Fruit fly (Drosophila melanogaster) whole organism, embryonic: ENCODE data around the gene Glt.

Experiments
- Ada2b ChIP-seq: fragments of 200-800 bp; sonication (Bioruptor generic); IDR thresholded peaks from 2 replicates; pipeline ENCODE4 v1.3.6; 2022; ENCODE audit warnings: missing biosample characterization, missing genetic modification characterization
- Atf3 ChIP-seq: fragments of 200-800 bp; sonication (Bioruptor generic); optimal IDR thresholded peaks from 3 replicates; lab custom pipeline; 2016; ENCODE audit warnings: missing biosample characterization, missing genetic modification characterization
- B-H2 ChIP-seq: fragments of 200-800 bp; sonication (Bioruptor generic); optimal IDR thresholded peaks from 2 replicates; lab custom pipeline; 2018; ENCODE audit warnings: missing biosample characterization, mild to moderate bottlenecking, missing genetic modification characterization
- Bteb2 ChIP-seq: fragments of 200-800 bp; sonication (Bioruptor generic); optimal IDR thresholded peaks from 2 replicates; lab custom pipeline; 2016; ENCODE audit warnings: missing biosample characterization, missing genetic modification characterization
- CG10462 ChIP-seq: fragments of 200-800 bp; sonication (Bioruptor generic); optimal IDR thresholded peaks from 2 replicates; lab custom pipeline; 2016; ENCODE audit warnings: missing biosample characterization, missing genetic modification characterization
- CG10979 ChIP-seq: fragments of 200-800 bp; sonication (Bioruptor generic); optimal IDR thresholded peaks from 2 replicates; lab custom pipeline; 2018; ENCODE audit warnings: missing biosample characterization, mild to moderate bottlenecking, missing genetic modification characterization, moderate library complexity
- CG17912 ChIP-seq: fragments of 200-800 bp; sonication (Bioruptor generic); optimal IDR thresholded peaks from 2 replicates; lab custom pipeline; 2018; ENCODE audit warnings: missing biosample characterization, mild to moderate bottlenecking, missing genetic modification characterization
- CG2120 ChIP-seq: fragments of 200-800 bp; sonication (Bioruptor generic); optimal IDR thresholded peaks from 3 replicates; lab custom pipeline; 2016; ENCODE audit warnings: missing biosample characterization, missing genetic modification characterization
- CG2875 ChIP-seq: fragments of 200-800 bp; sonication (Bioruptor generic); optimal IDR thresholded peaks from 2 replicates; lab custom pipeline; 2017; ENCODE audit warnings: missing biosample characterization, mild to moderate bottlenecking, missing genetic modification characterization, missing genetic modification reagents
- CG32532 ChIP-seq: fragments of 200-800 bp; sonication (Bioruptor generic); IDR thresholded peaks from 2 replicates; pipeline ENCODE4 v1.3.6; 2022; ENCODE audit warnings: missing biosample characterization, missing genetic modification characterization
- CG32767 ChIP-seq: fragments of 200-800 bp; sonication (Bioruptor generic); IDR thresholded peaks from 2 replicates; pipeline ENCODE4 v1.3.6; 2022; ENCODE audit warnings: missing biosample characterization, missing genetic modification characterization
- CG32772 ChIP-seq: fragments of 200-800 bp; sonication (Bioruptor generic); IDR thresholded peaks from 2 replicates; pipeline ENCODE4 v1.3.6; 2022; ENCODE audit warnings: missing biosample characterization, missing genetic modification characterization
- CG34422 ChIP-seq: fragments of 200-800 bp; sonication (Bioruptor generic); IDR thresholded peaks from 3 replicates; pipeline ENCODE4 v1.3.6; 2022; ENCODE audit warnings: missing biosample characterization, missing genetic modification characterization
- CG4424 ChIP-seq: fragments of 200-800 bp; sonication (Bioruptor generic); optimal IDR thresholded peaks from 3 replicates; lab custom pipeline; 2016; ENCODE audit warnings: missing biosample characterization, missing genetic modification characterization
- CG4730 ChIP-seq: fragments of 200-800 bp; sonication (Bioruptor generic); IDR thresholded peaks from 2 replicates; pipeline ENCODE4 v1.3.6; 2022; ENCODE audit warnings: missing biosample characterization, missing genetic modification characterization
- CG7372 ChIP-seq: fragments of 200-800 bp; sonication (Bioruptor generic); IDR thresholded peaks from 2 replicates; pipeline ENCODE4 v1.3.6; 2022; ENCODE audit warnings: missing biosample characterization, missing genetic modification characterization
- CG7987 ChIP-seq: fragments of 200-800 bp; sonication (Bioruptor generic); optimal IDR thresholded peaks from 2 replicates; lab custom pipeline; 2018; ENCODE audit warnings: missing biosample characterization, mild to moderate bottlenecking, missing genetic modification characterization, moderate library complexity
- CG8359 ChIP-seq: fragments of 200-800 bp; sonication (Bioruptor generic); optimal IDR thresholded peaks from 2 replicates; lab custom pipeline; 2017; ENCODE audit warnings: missing biosample characterization, mild to moderate bottlenecking, missing genetic modification characterization, borderline replicate concordance
- CG8388 ChIP-seq: fragments of 200-800 bp; sonication (Bioruptor generic); optimal IDR thresholded peaks from 2 replicates; lab custom pipeline; 2019; ENCODE audit warnings: missing biosample characterization, mild to moderate bottlenecking, missing genetic modification characterization, moderate library complexity
- D19A ChIP-seq: fragments of 200-800 bp; optimal IDR thresholded peaks from 3 replicates; lab custom pipeline; 2019; ENCODE audit warnings: missing biosample characterization, mild to moderate bottlenecking, missing genetic modification characterization, moderate library complexity
- Dll ChIP-seq: fragments of 200-800 bp; sonication (Bioruptor generic); IDR thresholded peaks from 4 replicates; pipeline ENCODE4 v1.3.6; 2022; ENCODE audit warnings: missing biosample characterization, missing genetic modification characterization; ENCODE audit not compliant: partially characterized antibody
- Doc2 ChIP-seq: fragments of 200-800 bp; sonication (Bioruptor generic); IDR thresholded peaks from 2 replicates; pipeline ENCODE4 v1.3.6; 2022; ENCODE audit warnings: missing biosample characterization, missing genetic modification characterization
- Ets65A ChIP-seq: fragments of 200-800 bp; sonication (Bioruptor generic); peaks from one replicate; lab custom pipeline; 2016; ENCODE audit warnings: missing biosample characterization, missing genetic modification characterization
- Fer1 ChIP-seq: fragments of 200-800 bp; sonication (Bioruptor generic); optimal IDR thresholded peaks from 2 replicates; lab custom pipeline; 2017; ENCODE audit warnings: missing biosample characterization, mild to moderate bottlenecking, missing genetic modification characterization
- Fer3 ChIP-seq: fragments of 200-800 bp; sonication (Bioruptor generic); optimal IDR thresholded peaks from 2 replicates; lab custom pipeline; 2018; ENCODE audit warnings: missing biosample characterization, mild to moderate bottlenecking, missing genetic modification characterization, moderate library complexity
- Hr78 ChIP-seq, 2 experiments: fragments of 200-800 bp in 1 of 2; fragments of >200 bp in 1 of 2; sonication (Bioruptor generic) in 1 of 2; optimal IDR thresholded peaks; 2 replicates each; lab custom pipeline; 2017 to 2019; ENCODE audit warnings: missing biosample characterization in 2 of 2, missing genetic modification characterization in 2 of 2, mild to moderate bottlenecking in 1 of 2, moderate library complexity in 1 of 2
- MESR4 ChIP-seq: fragments of 200-800 bp; sonication (Bioruptor generic); optimal IDR thresholded peaks from 2 replicates; lab custom pipeline; 2018; ENCODE audit warnings: missing biosample characterization, mild to moderate bottlenecking, missing genetic modification characterization, moderate library complexity
- Meics ChIP-seq: fragments of 200-800 bp; sonication (Bioruptor generic); optimal IDR thresholded peaks from 2 replicates; lab custom pipeline; 2017; ENCODE audit warnings: missing biosample characterization, mild to moderate bottlenecking, missing genetic modification characterization
- Mes4 ChIP-seq: fragments of 200-800 bp; sonication (Bioruptor generic); optimal IDR thresholded peaks from 2 replicates; lab custom pipeline; 2016; ENCODE audit warnings: missing biosample characterization, missing genetic modification characterization
- Pdp1 ChIP-seq, 2 experiments: fragments of 200-800 bp; sonication (Bioruptor generic); optimal IDR thresholded peaks; 3 replicates each; lab custom pipeline; 2016; ENCODE audit warnings: missing biosample characterization in 2 of 2, missing genetic modification characterization in 2 of 2, mild to moderate bottlenecking in 1 of 2, moderate library complexity in 1 of 2
- Ptx1 ChIP-seq: fragments of 200-800 bp; sonication (Bioruptor generic); IDR thresholded peaks from 2 replicates; pipeline ENCODE4 v1.3.6; 2022; ENCODE audit warnings: missing biosample characterization, missing genetic modification characterization
- bcd ChIP-seq: fragments of 200-800 bp; sonication (Bioruptor generic); optimal IDR thresholded peaks from 2 replicates; lab custom pipeline; 2017; ENCODE audit warnings: missing biosample characterization, mild to moderate bottlenecking, missing genetic modification characterization
- cad ChIP-seq: fragments of >200 bp; optimal IDR thresholded peaks from 2 replicates; lab custom pipeline; 2017; ENCODE audit warnings: missing biosample characterization, missing genetic modification characterization
- en ChIP-seq: fragments of 200-800 bp; sonication (Bioruptor generic); optimal IDR thresholded peaks from 2 replicates; lab custom pipeline; 2016; ENCODE audit warnings: missing biosample characterization, missing genetic modification characterization
- ewg ChIP-seq: fragments of 200-800 bp; sonication (Bioruptor generic); optimal IDR thresholded peaks from 3 replicates; lab custom pipeline; 2017; ENCODE audit warnings: mild to moderate bottlenecking, missing biosample characterization, missing genetic modification reagents, missing genetic modification characterization
- fd102C ChIP-seq: fragments of 200-800 bp; sonication (Bioruptor generic); optimal IDR thresholded peaks from 2 replicates; lab custom pipeline; 2018; ENCODE audit warnings: missing biosample characterization, mild to moderate bottlenecking, missing genetic modification characterization, moderate library complexity
- fd96Cb ChIP-seq: fragments of 200-800 bp; sonication (Bioruptor generic); optimal IDR thresholded peaks from 2 replicates; lab custom pipeline; 2018; ENCODE audit warnings: missing biosample characterization, mild to moderate bottlenecking, missing genetic modification characterization, moderate library complexity
- mam ChIP-seq: fragments of 200-800 bp; sonication (Bioruptor generic); optimal IDR thresholded peaks from 3 replicates; lab custom pipeline; 2016; ENCODE audit warnings: missing biosample characterization, missing genetic modification characterization
- p53 ChIP-seq: fragments of 200-800 bp; sonication (Bioruptor generic); optimal IDR thresholded peaks from 2 replicates; lab custom pipeline; 2016; ENCODE audit warnings: missing biosample characterization, missing genetic modification characterization
- pfk ChIP-seq: fragments of 200-800 bp; sonication (Bioruptor generic); optimal IDR thresholded peaks from 2 replicates; lab custom pipeline; 2018; ENCODE audit warnings: missing biosample characterization, mild to moderate bottlenecking, missing genetic modification characterization, moderate library complexity
- pnt ChIP-seq: fragments of 200-800 bp; sonication (Bioruptor generic); optimal IDR thresholded peaks from 3 replicates; lab custom pipeline; 2016; ENCODE audit warnings: missing biosample characterization, missing genetic modification characterization
- pum ChIP-seq: fragments of 200-800 bp; sonication (Bioruptor generic); optimal IDR thresholded peaks from 2 replicates; lab custom pipeline; 2016; ENCODE audit warnings: missing biosample characterization, missing genetic modification characterization
- pzg ChIP-seq: fragments of 200-800 bp; sonication (Bioruptor generic); optimal IDR thresholded peaks from 3 replicates; lab custom pipeline; 2018; ENCODE audit warnings: missing biosample characterization, mild to moderate bottlenecking, missing genetic modification characterization, moderate library complexity
- run ChIP-seq: fragments of 200-800 bp; sonication (Bioruptor generic); optimal IDR thresholded peaks from 3 replicates; lab custom pipeline; 2018; ENCODE audit warnings: missing biosample characterization, mild to moderate bottlenecking, missing genetic modification characterization
- schlank ChIP-seq: fragments of 200-800 bp; sonication (Bioruptor generic); optimal IDR thresholded peaks from 2 replicates; lab custom pipeline; 2018; ENCODE audit warnings: missing biosample characterization, mild to moderate bottlenecking, missing genetic modification characterization
- sna ChIP-seq: fragments of 200-800 bp; sonication (Bioruptor generic); IDR thresholded peaks from 2 replicates; pipeline ENCODE4 v1.3.6; 2022; ENCODE audit warnings: missing biosample characterization, missing genetic modification characterization; ENCODE audit not compliant: partially characterized antibody
- sob ChIP-seq: fragments of 200-800 bp; sonication (Bioruptor generic); IDR thresholded peaks from 2 replicates; pipeline ENCODE4 v1.3.6; 2022; ENCODE audit warnings: missing biosample characterization, missing genetic modification characterization
- stwl ChIP-seq: fragments of 200-800 bp; sonication (Bioruptor generic); optimal IDR thresholded peaks from 3 replicates; lab custom pipeline; 2018; ENCODE audit warnings: missing biosample characterization, mild to moderate bottlenecking, missing genetic modification characterization, moderate library complexity
- ttk ChIP-seq: fragments of 200-800 bp; sonication (Bioruptor generic); IDR thresholded peaks from 2 replicates; pipeline ENCODE4 v2.1.2; 2022; ENCODE audit warnings: missing biosample characterization, missing genetic modification characterization

The Glt gene

dm6 chr2L:8691292-8691975 is 18.9 kb downstream of the Glt start (continued):
- TF ChIP-seq Dll (GFP tag; lab: Robert Waterston, UW) (0 out of 4 replicates have a peak, but pooled peaks have one; percentile 29), Fer3 (peak; percentile 69), D19A (peak; percentile 92), Mes4 (GFP tag; lab: Kevin White, UChicago) (peak; percentile 56), CG32767 (GFP tag; lab: Robert Waterston, UW) (peak; percentile 68), B-H2 (GFP tag; lab: Kevin White, UChicago) (peak; percentile 67), CG4424 (peak; percentile 89), cad (GFP tag; lab: Kevin White, UChicago) (no peak), pfk (GFP tag; lab: Kevin White, UChicago) (no peak), en (GFP tag; lab: Kevin White, UChicago) (peak; percentile 11), CG34422 (GFP tag; lab: Robert Waterston, UW) (peak; percentile 57), Pdp1 (GFP tag; optimal IDR thresholded peaks at IDR 0.05; lab: Kevin White, UChicago) (peak; percentile 58 to 64), MESR4 (GFP tag; lab: Kevin White, UChicago) (no peak), Ada2b (GFP tag; lab: Robert Waterston, UW) (peak; percentile 78), pnt (GFP tag; lab: Kevin White, UChicago) (peak; percentile 33), CG7987 (peak; percentile 62), fd102C (no peak), ttk (GFP tag; lab: Robert Waterston, UW) (peak; percentile 63), CG10979 (tag; lab: Kevin White, UChicago) (peak; percentile 93), schlank (tag; lab: Kevin White, UChicago) (no peak), pum (GFP tag; lab: Kevin White, UChicago) (peak; percentile 24), CG2120 (GFP tag; lab: Kevin White, UChicago) (peak; percentile 71), Ptx1 (GFP tag; lab: Robert Waterston, UW) (peak; percentile 76), bcd (GFP tag; lab: Kevin White, UChicago) (peak; percentile 88), Hr78 (GFP tag; optimal IDR thresholded peaks at IDR 0.05; lab: Kevin White, UChicago) (peak in 1 of 2 experiments; percentile 86), CG32532 (GFP tag; lab: Robert Waterston, UW) (peak; percentile 70), Fer1 (GFP tag; lab: Kevin White, UChicago) (peak; percentile 84), CG2875 (GFP tag; lab: Kevin White, UChicago) (peak; percentile 80), Meics (peak; percentile 91), pzg (GFP tag; lab: Kevin White, UChicago) (no peak), run (peak; percentile 85), CG8359 (GFP tag; lab: Kevin White, UChicago) (peak; percentile 64), fd96Cb (peak; percentile 89), Bteb2 (GFP tag; lab: Kevin White, UChicago) (peak; percentile 54), mam (GFP tag; lab: Kevin White, UChicago) (peak; percentile 55), ewg (GFP tag; lab: Kevin White, UChicago) (peak; percentile 81), p53 (GFP tag; lab: Kevin White, UChicago) (no peak), Ets65A (GFP tag; lab: Kevin White, UChicago) (peak; percentile 66), CG7372 (peak; percentile 63; the same call in 1 of the 2 replicates), stwl (tag; lab: Kevin White, UChicago) (no peak), CG10462 (GFP tag; lab: Kevin White, UChicago) (peak; percentile 59), Doc2 (GFP tag; lab: Robert Waterston, UW) (0 out of 2 replicates have a peak, but pooled peaks have one; percentile 20), CG8388 (peak; percentile 89), Atf3 (GFP tag; lab: Kevin White, UChicago) (peak; percentile 62), CG4730 (GFP tag; lab: Robert Waterston, UW) (peak; percentile 56), CG17912 (GFP tag; lab: Kevin White, UChicago) (peak; percentile 14), sna (no peak), CG32772 (GFP tag; lab: Robert Waterston, UW) (peak; percentile 68), sob (peak; percentile 65)
